Worm (Caenorhabditis elegans): ENCODE measurements around the gene clec-66.
A peak's percentile ranks its signal among the peaks of the same experiment; 100 is the strongest.

The clec-66 gene

DNA sequence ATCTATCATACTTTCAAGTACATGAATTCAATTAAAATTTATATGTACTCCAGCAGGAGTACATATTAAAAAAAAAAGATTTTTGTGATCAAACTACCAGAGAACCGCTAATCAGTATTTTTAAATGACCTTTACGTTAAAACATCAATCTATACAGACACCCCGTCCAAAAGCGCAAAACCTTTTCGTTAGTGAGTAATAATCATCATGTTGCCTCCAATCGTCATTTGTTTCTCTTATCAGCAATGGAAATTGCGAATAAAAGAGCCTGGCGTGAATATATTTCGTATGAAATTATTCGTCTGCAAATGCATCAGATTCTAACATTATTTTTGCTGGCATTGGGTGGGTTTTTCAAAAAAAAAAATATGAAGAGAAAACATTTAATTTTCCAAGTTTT, at the start of gene clec-66:
TSS of gene clec-66 (plus strand) at position 225 of the 400 bp plus-strand sequence.
- no peak for TF ChIP-seq dmd-4 (tag; optimal IDR thresholded peaks at IDR 0.05; ENCODE audit: borderline replicate concordance)
- TF ChIP-seq nfya-1 (tag; optimal IDR thresholded peaks at IDR 0.05) = no peak
- TF ChIP-seq unc-42 (tag; optimal IDR thresholded peaks at IDR 0.05) = no peak
- no peak for TF ChIP-seq fkh-10 (GFP tag; optimal IDR thresholded peaks at IDR 0.05)
- TF ChIP-seq che-1 (tag; optimal IDR thresholded peaks at IDR 0.05) = no peak
- TF ChIP-seq tbx-7 (tag; optimal IDR thresholded peaks at IDR 0.05) = no peak
- TF ChIP-seq pat-9 (tag; optimal IDR thresholded peaks at IDR 0.05) = no peak
- TF ChIP-seq madf-2 (tag; optimal IDR thresholded peaks at IDR 0.05) = no peak
- TF ChIP-seq ceh-48 (tag; optimal IDR thresholded peaks at IDR 0.05) = no peak
- no peak for TF ChIP-seq C08G9.2 (tag; optimal IDR thresholded peaks at IDR 0.05)

DNA sequence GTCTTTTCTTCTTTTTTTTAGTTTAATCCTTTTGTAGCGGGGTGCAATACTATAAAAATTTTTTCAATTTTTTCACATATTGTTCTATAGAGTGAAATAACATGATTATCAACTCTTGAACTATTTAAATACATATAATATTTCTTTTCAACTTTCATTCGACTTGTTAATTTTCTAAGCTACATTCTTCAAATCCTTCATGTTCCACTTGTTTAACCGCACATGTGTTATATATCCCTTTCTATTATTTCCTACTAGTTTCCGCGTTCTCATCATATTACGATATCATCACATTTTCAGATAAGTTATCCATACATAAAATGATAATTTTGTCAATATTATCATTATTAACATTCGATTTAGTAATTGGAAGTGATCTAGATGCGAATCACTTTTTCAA, 48.3 kb upstream of the clec-66 start, which contains the start of gene Y46G5A.29:
TSS of gene Y46G5A.29 (plus strand) at position 301 of the 400 bp plus-strand sequence.
- TF ChIP-seq Y22D7AL.16 (tag; optimal IDR thresholded peaks at IDR 0.05) = no peak
- TF ChIP-seq lin-11 (tag; optimal IDR thresholded peaks at IDR 0.05) = no peak
- TF ChIP-seq sdc-2 (tag; optimal IDR thresholded peaks at IDR 0.05) = no peak
- no peak for TF ChIP-seq syd-9 (tag; optimal IDR thresholded peaks at IDR 0.05)
- no peak for TF ChIP-seq ztf-16 (tag; optimal IDR thresholded peaks at IDR 0.05)
- TF ChIP-seq rnt-1 (tag; optimal IDR thresholded peaks at IDR 0.05) = no peak
- no peak for TF ChIP-seq K02D7.2 (tag; optimal IDR thresholded peaks at IDR 0.05)
- no peak for TF ChIP-seq odd-2 (tag; optimal IDR thresholded peaks at IDR 0.05)
- no peak for TF ChIP-seq npax-4 (tag; optimal IDR thresholded peaks at IDR 0.05)
- no peak for TF ChIP-seq dmd-4 (tag; optimal IDR thresholded peaks at IDR 0.05; ENCODE audit: borderline replicate concordance)
- no peak for TF ChIP-seq che-1 (tag; optimal IDR thresholded peaks at IDR 0.05)

DNA sequence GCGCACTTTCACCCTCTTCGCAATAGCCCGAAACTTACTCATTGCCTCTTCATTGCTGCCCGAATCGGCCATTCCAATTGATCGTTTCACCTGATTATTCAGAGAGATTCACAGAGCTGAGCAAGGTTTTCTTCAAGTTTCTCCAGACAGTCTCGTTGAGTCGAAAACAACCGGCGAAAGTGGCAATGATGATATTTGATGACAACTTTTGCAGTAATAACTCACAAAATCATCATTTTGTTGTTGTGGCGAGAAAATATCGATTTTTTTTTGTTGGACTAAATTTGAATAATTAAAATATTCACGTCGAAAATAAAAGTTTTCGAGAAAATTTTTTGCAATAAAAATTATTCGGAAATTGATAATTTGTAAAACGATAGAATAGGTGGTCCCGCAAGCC, 38.6 kb upstream of the clec-66 start, which contains the start of gene snf-5:
TSS of gene snf-5 (minus strand) at position 182 of the 400 bp plus-strand sequence.
- TF ChIP-seq npax-4 (tag; optimal IDR thresholded peaks at IDR 0.05) (no peak), sdc-2 (tag; optimal IDR thresholded peaks at IDR 0.05) (no peak), che-1 (tag; optimal IDR thresholded peaks at IDR 0.05) (no peak), hlh-30 (tag; optimal IDR thresholded peaks at IDR 0.05; ENCODE audit: insufficient read depth) (no peak), pha-4 (tag; optimal IDR thresholded peaks at IDR 0.05) (no peak), pqm-1 (tag; optimal IDR thresholded peaks at IDR 0.05) (no peak), nhr-232 (tag; optimal IDR thresholded peaks at IDR 0.05) (no peak), hlh-8 (tag; optimal IDR thresholded peaks at IDR 0.05) (no peak), tbx-2 (tag; optimal IDR thresholded peaks at IDR 0.05) (no peak), sox-2 (GFP tag; IDR thresholded peaks at IDR 0.05) (no peak), ceh-31 (tag; optimal IDR thresholded peaks at IDR 0.05) (no peak), hlh-6 (tag; optimal IDR thresholded peaks at IDR 0.05) (no peak)

DNA sequence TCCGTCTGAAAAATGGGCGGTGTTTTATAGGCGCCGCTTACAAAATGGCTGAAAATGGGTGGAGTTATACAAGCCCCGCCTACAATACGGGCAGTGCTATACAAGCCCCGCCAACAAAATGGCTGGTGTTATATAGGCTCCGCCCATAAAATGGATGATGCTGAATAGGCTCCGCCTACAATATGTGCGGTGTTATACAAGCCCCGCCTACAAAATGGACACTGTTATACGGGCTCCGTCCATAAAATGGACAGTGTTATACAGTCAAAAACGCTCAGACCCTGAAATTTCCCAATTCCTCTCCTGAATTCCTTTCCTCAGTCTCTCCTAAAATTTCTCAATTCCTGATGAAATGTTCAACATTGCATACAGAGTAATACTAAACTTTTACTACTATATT, 38.1 kb upstream of the clec-66 start:
- TF ChIP-seq F13H6.1 (tag; optimal IDR thresholded peaks at IDR 0.05) (no peak), nhr-232 (tag; optimal IDR thresholded peaks at IDR 0.05) (no peak), pha-2 (tag; optimal IDR thresholded peaks at IDR 0.05) (no peak), ceh-30 (tag; optimal IDR thresholded peaks at IDR 0.05) (no peak), ahr-1 (tag; optimal IDR thresholded peaks at IDR 0.05) (no peak), sox-2 (GFP tag; IDR thresholded peaks at IDR 0.05) (no peak), ets-4 (tag; optimal IDR thresholded peaks at IDR 0.05) (no peak)

DNA sequence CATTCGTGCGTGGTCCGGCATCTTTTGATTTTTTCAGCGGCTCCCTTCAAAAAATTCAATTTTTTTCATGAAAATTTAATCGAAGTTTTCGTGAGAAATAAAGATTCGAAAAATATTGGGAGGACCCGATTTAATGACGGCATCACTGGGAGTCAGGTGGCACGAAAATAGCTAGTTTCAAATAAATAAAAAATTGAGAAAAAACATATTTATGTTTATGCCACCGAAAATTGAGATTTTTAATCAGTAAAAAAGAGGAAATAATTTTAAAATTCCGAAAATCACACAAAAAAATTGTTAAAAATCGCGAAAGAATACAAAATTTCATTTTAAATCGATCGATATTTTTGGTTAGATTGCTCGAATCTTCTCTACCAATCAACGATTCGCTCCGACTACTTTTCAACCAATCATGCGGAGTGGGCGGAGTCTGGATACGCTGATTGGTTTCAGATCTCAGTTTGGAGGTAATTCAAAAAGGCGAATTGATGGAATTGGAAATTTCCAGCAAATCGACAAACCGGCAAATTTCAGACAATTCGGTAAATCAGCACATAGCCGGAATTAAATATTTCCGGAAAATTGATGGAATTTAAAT, 26.0 kb upstream of the clec-66 start, which contains the start of gene gsy-1:
TSS of gene gsy-1 (minus strand) at position 51 of the 598 bp plus-strand sequence.
- TF ChIP-seq nfya-1 (tag; optimal IDR thresholded peaks at IDR 0.05) (peak; percentile 67), sox-4 (tag; optimal IDR thresholded peaks at IDR 0.05) (no peak)
